Fruit fly (Drosophila melanogaster): Measurements from ENCODE around the gene CG42688.

DNA sequence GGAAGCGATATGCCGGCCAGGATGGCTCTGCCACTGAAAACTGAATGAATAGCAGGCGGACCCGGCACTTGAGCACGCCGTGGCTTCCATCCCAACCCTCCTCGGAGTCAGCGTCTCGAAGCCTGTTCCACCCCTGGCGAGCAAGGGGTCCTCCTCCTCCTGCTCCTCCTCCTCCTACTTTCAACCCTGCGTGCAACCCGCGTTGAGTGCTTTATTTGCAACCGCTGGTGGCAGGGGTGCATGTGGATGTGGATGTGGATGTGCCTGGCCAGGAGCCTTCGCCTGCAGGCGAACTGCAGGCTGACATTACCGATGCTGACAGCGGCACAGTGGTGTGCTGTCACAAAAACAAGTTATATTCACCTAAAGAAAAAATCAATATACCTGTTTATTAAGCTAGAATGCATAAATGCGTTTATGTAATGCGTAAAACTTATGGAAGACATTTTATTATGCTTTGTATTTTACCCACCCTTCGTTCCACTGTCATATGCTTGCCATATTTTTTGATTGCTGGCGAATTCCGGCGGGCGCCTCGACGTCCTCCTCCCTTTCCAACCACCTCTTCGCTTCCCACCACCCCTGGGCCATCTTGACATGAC is 13.9 kb upstream of the CG42688 start:
- no peak for TF ChIP-seq bab1 (GFP tag; optimal IDR thresholded peaks at IDR 0.05)
- TF ChIP-seq cnc (optimal IDR thresholded peaks at IDR 0.05): no peak
- no peak for TF ChIP-seq ovo (GFP tag; optimal IDR thresholded peaks at IDR 0.05)
- no peak for TF ChIP-seq CG7045 (GFP tag; optimal IDR thresholded peaks at IDR 0.05)
- no peak for TF ChIP-seq Mnt (GFP tag; optimal IDR thresholded peaks at IDR 0.05)
- TF ChIP-seq CG7101 (tag; optimal IDR thresholded peaks at IDR 0.05): no peak
- TF ChIP-seq Crg-1 (GFP tag; optimal IDR thresholded peaks at IDR 0.05): no peak
- TF ChIP-seq Clk (GFP tag; optimal IDR thresholded peaks at IDR 0.05): no peak
